Worm (Caenorhabditis elegans) whole organism, L2 larva: Measurements from ENCODE around the gene C03C10.7.

Experiments
- nhr-11 ChIP-seq: fragments of 150-350 bp; optimal IDR thresholded peaks from 2 replicates; lab custom pipeline; 2014; ENCODE audit warnings: missing biosample characterization, missing genetic modification characterization
- nhr-77 ChIP-seq: fragments of 150-350 bp; optimal IDR thresholded peaks from 2 replicates; lab custom pipeline; 2014; ENCODE audit warnings: missing biosample characterization, missing genetic modification characterization
- unc-55 ChIP-seq: fragments of 150-350 bp; sonication (generic microtip); optimal IDR thresholded peaks from 3 replicates; lab custom pipeline; 2014; ENCODE audit warnings: missing biosample characterization, missing genetic modification reagents, missing genetic modification characterization

ce11 chrIII:4098107-4098620, 2.3 kb downstream of the C03C10.7 start, which contains the start of gene rei-1:
- TF ChIP-seq nhr-11 (tag; lab: Kevin White, UChicago) (no peak), unc-55 (GFP tag; lab: Kevin White, UChicago) (no peak), nhr-77 (tag; lab: Kevin White, UChicago) (no peak)
